Fruit fly (Drosophila melanogaster) whole organism, embryonic: ENCODE measurements around the gene Pgant35A.

ENCODE experiments used
- Antp ChIP-seq: fragments of 200-800 bp; sonication (Bioruptor generic); optimal IDR thresholded peaks from 3 replicates; lab custom pipeline; 2016; ENCODE audit warnings: missing biosample characterization, missing genetic modification characterization
- Bteb2 ChIP-seq: fragments of 200-800 bp; sonication (Bioruptor generic); optimal IDR thresholded peaks from 2 replicates; lab custom pipeline; 2016; ENCODE audit warnings: missing biosample characterization, missing genetic modification characterization
- CG10209 ChIP-seq: fragments of 200-800 bp; sonication (Bioruptor generic); optimal IDR thresholded peaks from 3 replicates; lab custom pipeline; 2017; ENCODE audit warnings: missing biosample characterization, mild to moderate bottlenecking, missing genetic modification characterization, missing genetic modification reagents
- CG11695 ChIP-seq: fragments of 200-800 bp; sonication (Bioruptor generic); IDR thresholded peaks from 3 replicates; pipeline ENCODE4 v1.3.6; 2022; ENCODE audit warnings: missing biosample characterization, missing genetic modification characterization
- CG12391 ChIP-seq: fragments of 200-800 bp; sonication (Bioruptor generic); optimal IDR thresholded peaks from 3 replicates; lab custom pipeline; 2018; ENCODE audit warnings: missing biosample characterization, mild to moderate bottlenecking, missing genetic modification characterization, moderate library complexity
- CG12769 ChIP-seq: fragments of 200-800 bp; sonication (Bioruptor generic); optimal IDR thresholded peaks from 2 replicates; lab custom pipeline; 2019; ENCODE audit warnings: missing biosample characterization, mild to moderate bottlenecking, missing genetic modification characterization, moderate library complexity
- CG13123 ChIP-seq: fragments of 200-800 bp; sonication (Bioruptor generic); optimal IDR thresholded peaks from 2 replicates; lab custom pipeline; 2016; ENCODE audit warnings: missing biosample characterization, missing genetic modification characterization
- CG13624 ChIP-seq: fragments of 200-800 bp; sonication (Bioruptor generic); optimal IDR thresholded peaks from 2 replicates; lab custom pipeline; 2016; ENCODE audit warnings: missing biosample characterization, missing genetic modification characterization
- CG15269 ChIP-seq: fragments of 200-800 bp; sonication (Bioruptor generic); optimal IDR thresholded peaks from 2 replicates; lab custom pipeline; 2018; ENCODE audit warnings: missing biosample characterization, mild to moderate bottlenecking, missing genetic modification characterization, moderate library complexity
- CG15479 ChIP-seq: fragments of 200-800 bp; sonication (Bioruptor generic); optimal IDR thresholded peaks from 3 replicates; lab custom pipeline; 2019; ENCODE audit warnings: missing biosample characterization, mild to moderate bottlenecking, missing genetic modification characterization, moderate library complexity
- CG15601 ChIP-seq: fragments of 200-800 bp; sonication (Bioruptor generic); optimal IDR thresholded peaks from 3 replicates; lab custom pipeline; 2019; ENCODE audit warnings: missing biosample characterization, mild to moderate bottlenecking, missing genetic modification characterization, moderate library complexity
- CG1647 ChIP-seq: fragments of 200-800 bp; sonication (Bioruptor generic); optimal IDR thresholded peaks from 3 replicates; lab custom pipeline; 2016; ENCODE audit warnings: missing biosample characterization, missing genetic modification characterization
- CG16779 ChIP-seq: fragments of 200-800 bp; sonication (Bioruptor generic); IDR thresholded peaks from 2 replicates; pipeline ENCODE4 v1.3.6; 2022; ENCODE audit warnings: missing biosample characterization, missing genetic modification characterization
- CG17359 ChIP-seq: fragments of 200-800 bp; sonication (Bioruptor generic); optimal IDR thresholded peaks from 3 replicates; lab custom pipeline; 2018; ENCODE audit warnings: missing biosample characterization, mild to moderate bottlenecking, missing genetic modification characterization, moderate library complexity
- CG17912 ChIP-seq: fragments of 200-800 bp; sonication (Bioruptor generic); optimal IDR thresholded peaks from 2 replicates; lab custom pipeline; 2018; ENCODE audit warnings: missing biosample characterization, mild to moderate bottlenecking, missing genetic modification characterization
- CG30403 ChIP-seq: fragments of 200-800 bp; sonication (Bioruptor generic); optimal IDR thresholded peaks from 3 replicates; lab custom pipeline; 2016; ENCODE audit warnings: missing biosample characterization, missing genetic modification characterization
- CG5180 ChIP-seq: fragments of 200-800 bp; sonication (Bioruptor generic); optimal IDR thresholded peaks from 3 replicates; lab custom pipeline; 2017; ENCODE audit warnings: missing biosample characterization, missing genetic modification characterization, mild to moderate bottlenecking, moderate library complexity, missing genetic modification reagents
- CG6813 ChIP-seq: fragments of 200-800 bp; sonication (Bioruptor generic); optimal IDR thresholded peaks from 2 replicates; lab custom pipeline; 2017; ENCODE audit warnings: missing biosample characterization, missing genetic modification characterization, mild to moderate bottlenecking, moderate library complexity, missing genetic modification reagents
- CG7357 ChIP-seq: fragments of 200-800 bp; sonication (Bioruptor generic); IDR thresholded peaks from 3 replicates; pipeline ENCODE4 v1.3.6; 2022; ENCODE audit warnings: missing biosample characterization, missing genetic modification characterization
- CG7372 ChIP-seq: fragments of 200-800 bp; sonication (Bioruptor generic); IDR thresholded peaks from 2 replicates; pipeline ENCODE4 v1.3.6; 2022; ENCODE audit warnings: missing biosample characterization, missing genetic modification characterization
- CG7745 ChIP-seq: fragments of 200-800 bp; sonication (Bioruptor generic); optimal IDR thresholded peaks from 2 replicates; lab custom pipeline; 2018; ENCODE audit warnings: missing biosample characterization, mild to moderate bottlenecking, missing genetic modification characterization, moderate library complexity
- CG8765 ChIP-seq: fragments of 200-800 bp; sonication (Bioruptor generic); IDR thresholded peaks from 2 replicates; pipeline ENCODE4 v1.3.6; 2022; ENCODE audit warnings: missing biosample characterization, missing genetic modification characterization
- Camta ChIP-seq: fragments of 200-800 bp; sonication (Bioruptor generic); optimal IDR thresholded peaks from 2 replicates; lab custom pipeline; 2016; ENCODE audit warnings: missing biosample characterization, missing genetic modification characterization
- Chrac-16 ChIP-seq: fragments of 200-800 bp; sonication (Bioruptor generic); optimal IDR thresholded peaks from 3 replicates; lab custom pipeline; 2016; ENCODE audit warnings: missing biosample characterization, missing genetic modification characterization
- Dp ChIP-seq: fragments of 200-800 bp; sonication (Bioruptor generic); optimal IDR thresholded peaks from 2 replicates; lab custom pipeline; 2018; ENCODE audit warnings: missing biosample characterization, mild to moderate bottlenecking, missing genetic modification characterization, moderate library complexity
- Mrtf ChIP-seq: fragments of 200-800 bp; sonication (Bioruptor generic); IDR thresholded peaks from 3 replicates; pipeline ENCODE4 v1.3.6; 2022; ENCODE audit warnings: missing biosample characterization, missing genetic modification characterization
- NfI ChIP-seq: fragments of 200-800 bp; sonication (Bioruptor generic); optimal IDR thresholded peaks from 3 replicates; lab custom pipeline; 2018; ENCODE audit warnings: missing biosample characterization, mild to moderate bottlenecking, missing genetic modification characterization, moderate library complexity
- Oli ChIP-seq: fragments of 200-800 bp; sonication (Bioruptor generic); optimal IDR thresholded peaks from 2 replicates; lab custom pipeline; 2018; ENCODE audit warnings: missing biosample characterization, mild to moderate bottlenecking, missing genetic modification characterization, moderate library complexity
- PHDP ChIP-seq: fragments of 200-800 bp; sonication (Bioruptor generic); optimal IDR thresholded peaks from 3 replicates; lab custom pipeline; 2018; ENCODE audit warnings: missing biosample characterization, mild to moderate bottlenecking, missing genetic modification characterization, moderate library complexity
- Ptx1 ChIP-seq: fragments of 200-800 bp; sonication (Bioruptor generic); IDR thresholded peaks from 2 replicates; pipeline ENCODE4 v1.3.6; 2022; ENCODE audit warnings: missing biosample characterization, missing genetic modification characterization
- amos ChIP-seq: fragments of 200-800 bp; sonication (Bioruptor generic); IDR thresholded peaks from 2 replicates; pipeline ENCODE4 v1.3.6; 2022; ENCODE audit warnings: missing biosample characterization, missing genetic modification characterization; ENCODE audit not compliant: partially characterized antibody
- bowl ChIP-seq: fragments of 200-800 bp; sonication (Bioruptor generic); IDR thresholded peaks from 2 replicates; pipeline ENCODE4 v1.3.6; 2022; ENCODE audit warnings: missing biosample characterization, missing genetic modification characterization
- bsh ChIP-seq, 2 experiments: fragments of 200-800 bp; sonication (Bioruptor generic); optimal IDR thresholded peaks; 2 replicates each; lab custom pipeline; 2017 to 2018; ENCODE audit warnings: mild to moderate bottlenecking in 2 of 2, missing biosample characterization in 2 of 2, missing genetic modification characterization in 2 of 2, moderate library complexity in 1 of 2
- chm ChIP-seq: fragments of 200-800 bp; sonication (Bioruptor generic); IDR thresholded peaks from 2 replicates; pipeline ENCODE4 v1.3.6; 2022; ENCODE audit warnings: missing biosample characterization, missing genetic modification characterization
- dan ChIP-seq: fragments of 200-800 bp; sonication (Bioruptor generic); IDR thresholded peaks from 2 replicates; pipeline ENCODE4 v1.3.6; 2022; ENCODE audit warnings: missing biosample characterization, missing genetic modification characterization
- dati ChIP-seq: fragments of 200-800 bp; sonication (Bioruptor generic); IDR thresholded peaks from 2 replicates; pipeline ENCODE4 v1.3.6; 2022; ENCODE audit warnings: missing biosample characterization, missing genetic modification characterization
- dmrt99B ChIP-seq: fragments of 200-800 bp; sonication (Bioruptor generic); optimal IDR thresholded peaks from 2 replicates; lab custom pipeline; 2018; ENCODE audit warnings: missing biosample characterization, mild to moderate bottlenecking, missing genetic modification characterization, moderate library complexity
- fd96Cb ChIP-seq: fragments of 200-800 bp; sonication (Bioruptor generic); optimal IDR thresholded peaks from 2 replicates; lab custom pipeline; 2018; ENCODE audit warnings: missing biosample characterization, mild to moderate bottlenecking, missing genetic modification characterization, moderate library complexity
- h ChIP-seq: fragments of >200 bp; optimal IDR thresholded peaks from 2 replicates; lab custom pipeline; 2017
- hth ChIP-seq: fragments of >200 bp; optimal IDR thresholded peaks from 2 replicates; lab custom pipeline; 2017; ENCODE audit warnings: inconsistent platforms
- klu ChIP-seq: fragments of 200-800 bp; sonication (Bioruptor generic); IDR thresholded peaks from 2 replicates; pipeline ENCODE4 v1.3.6; 2022; ENCODE audit warnings: missing biosample characterization, missing genetic modification characterization
- knrl ChIP-seq: fragments of 200-800 bp; sonication (Bioruptor generic); IDR thresholded peaks from 3 replicates; pipeline ENCODE4 v1.3.6; 2022; ENCODE audit warnings: missing biosample characterization, missing genetic modification characterization; ENCODE audit not compliant: partially characterized antibody
- lab ChIP-seq: fragments of 200-800 bp; sonication (Bioruptor generic); optimal IDR thresholded peaks from 3 replicates; lab custom pipeline; 2017; ENCODE audit warnings: missing biosample characterization, missing genetic modification characterization, mild to moderate bottlenecking, moderate library complexity, missing genetic modification reagents
- lbe ChIP-seq: fragments of 200-800 bp; sonication (Bioruptor generic); optimal IDR thresholded peaks from 2 replicates; lab custom pipeline; 2016; ENCODE audit warnings: missing biosample characterization, mild to moderate bottlenecking, missing genetic modification characterization
- oc ChIP-seq: fragments of 200-800 bp; sonication (Bioruptor generic); optimal IDR thresholded peaks from 2 replicates; lab custom pipeline; 2018; ENCODE audit warnings: missing biosample characterization, mild to moderate bottlenecking, missing genetic modification characterization, moderate library complexity
- p53 ChIP-seq: fragments of 200-800 bp; sonication (Bioruptor generic); optimal IDR thresholded peaks from 2 replicates; lab custom pipeline; 2016; ENCODE audit warnings: missing biosample characterization, missing genetic modification characterization
- rib ChIP-seq: fragments of 200-800 bp; sonication (Bioruptor generic); IDR thresholded peaks from 2 replicates; pipeline ENCODE4 v1.3.6; 2022; ENCODE audit warnings: missing biosample characterization, missing genetic modification characterization
- sr ChIP-seq: fragments of 200-800 bp; sonication (Bioruptor generic); IDR thresholded peaks from 3 replicates; pipeline ENCODE4 v1.3.6; 2022; ENCODE audit warnings: missing biosample characterization, missing genetic modification characterization
- toy ChIP-seq: fragments of 200-800 bp; sonication (Bioruptor generic); IDR thresholded peaks from 2 replicates; pipeline ENCODE4 v1.3.6; 2022; ENCODE audit warnings: missing biosample characterization, missing genetic modification characterization
- vnd ChIP-seq: fragments of 200-800 bp; sonication (Bioruptor generic); IDR thresholded peaks from 3 replicates; pipeline ENCODE4 v1.3.6; 2022; ENCODE audit warnings: missing biosample characterization, missing genetic modification characterization; ENCODE audit not compliant: partially characterized antibody
- yki ChIP-seq: fragments of >200 bp; optimal IDR thresholded peaks from 3 replicates; lab custom pipeline; 2018
- zen ChIP-seq: fragments of 200-800 bp; sonication (Bioruptor generic); optimal IDR thresholded peaks from 3 replicates; lab custom pipeline; 2018; ENCODE audit warnings: missing biosample characterization, mild to moderate bottlenecking, missing genetic modification characterization, moderate library complexity

The Pgant35A gene

DNA sequence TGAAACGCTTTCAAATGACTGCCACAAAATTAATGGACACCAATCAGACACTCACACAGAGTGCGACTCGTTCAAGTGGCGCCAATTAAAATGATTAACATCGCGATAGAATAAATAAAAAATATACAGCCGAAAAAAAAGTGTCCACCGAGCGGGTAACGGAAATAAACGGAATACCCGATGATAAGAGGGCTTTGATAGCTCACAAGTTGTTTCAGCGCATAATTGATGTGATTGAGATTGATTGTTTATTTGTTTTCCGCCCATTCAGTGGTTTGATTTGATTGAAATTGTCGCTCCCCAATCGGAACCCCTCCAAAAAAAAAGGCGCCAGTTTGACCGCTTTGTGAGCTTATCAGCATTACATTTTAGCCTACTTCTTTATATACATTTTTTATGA lies 44.5 kb downstream of the Pgant35A start (continued):
- TF ChIP-seq CG15269 (tag; lab: Kevin White, UChicago) (peak; percentile 24), bowl (no peak), CG30403 (no peak), CG17912 (GFP tag; lab: Kevin White, UChicago) (no peak), rib (GFP tag; lab: Robert Waterston, UW) (no peak), CG7372 (GFP tag; lab: Robert Waterston, UW) (no peak), toy (GFP tag; lab: Robert Waterston, UW) (no peak), lbe (no peak), CG17359 (no peak), Bteb2 (GFP tag; lab: Kevin White, UChicago) (no peak), bsh (GFP tag; optimal IDR thresholded peaks at IDR 0.05; lab: Kevin White, UChicago) (no peak), h (lab: Kevin White, UChicago) (no peak), CG15479 (no peak), hth (no peak), CG6813 (peak; percentile 16), sr (GFP tag; lab: Robert Waterston, UW) (no peak), dati (GFP tag; lab: Robert Waterston, UW) (no peak), Oli (no peak), CG12391 (tag; lab: Kevin White, UChicago) (no peak), Camta (GFP tag; lab: Kevin White, UChicago) (no peak), klu (GFP tag; lab: Robert Waterston, UW) (no peak), p53 (GFP tag; lab: Kevin White, UChicago) (no peak), CG12769 (tag; lab: Kevin White, UChicago) (no peak), CG13123 (no peak), knrl (GFP tag; lab: Robert Waterston, UW) (no peak), CG11695 (no peak), CG15601 (no peak), CG13624 (GFP tag; lab: Kevin White, UChicago) (no peak), CG1647 (no peak), PHDP (tag; lab: Kevin White, UChicago) (peak; percentile 14), zen (tag; lab: Kevin White, UChicago) (no peak), dmrt99B (tag; lab: Kevin White, UChicago) (no peak), CG5180 (GFP tag; lab: Kevin White, UChicago) (no peak), Ptx1 (GFP tag; lab: Robert Waterston, UW) (no peak), lab (peak; percentile 88), yki (lab: Kevin White, UChicago) (no peak), NfI (GFP tag; lab: Kevin White, UChicago) (no peak), CG7745 (peak; percentile 38), CG10209 (GFP tag; lab: Kevin White, UChicago) (no peak), Mrtf (GFP tag; lab: Robert Waterston, UW) (no peak), amos (GFP tag; lab: Robert Waterston, UW) (no peak), dan (GFP tag; lab: Robert Waterston, UW) (no peak), Antp (no peak), chm (GFP tag; lab: Robert Waterston, UW) (no peak), fd96Cb (tag; lab: Kevin White, UChicago) (no peak), oc (tag; lab: Kevin White, UChicago) (no peak), vnd (GFP tag; lab: Robert Waterston, UW) (0 out of 3 replicates have a peak, but pooled peaks have one; percentile 30), Chrac-16 (GFP tag; lab: Kevin White, UChicago) (no peak), CG8765 (GFP tag; lab: Robert Waterston, UW) (no peak), Dp (GFP tag; lab: Kevin White, UChicago) (no peak), CG7357 (no peak), CG16779 (GFP tag; lab: Robert Waterston, UW) (no peak)
